Fruit fly (Drosophila melanogaster) whole organism, embryonic: ENCODE measurements around the gene Ctr1A.

Experiments
- ATbp ChIP-seq: fragments of 200-800 bp; sonication (Bioruptor generic); optimal IDR thresholded peaks from 2 replicates; lab custom pipeline; 2017; ENCODE audit warnings: missing biosample characterization, mild to moderate bottlenecking, missing genetic modification characterization, missing genetic modification reagents
- Atf-2 ChIP-seq: fragments of 200-800 bp; sonication (Bioruptor generic); optimal IDR thresholded peaks from 2 replicates; lab custom pipeline; 2016; ENCODE audit warnings: missing biosample characterization, missing genetic modification characterization
- BtbVII ChIP-seq: fragments of 200-800 bp; sonication (Bioruptor generic); optimal IDR thresholded peaks from 3 replicates; lab custom pipeline; 2017; ENCODE audit warnings: missing biosample characterization, mild to moderate bottlenecking, missing genetic modification characterization
- CG10267 ChIP-seq: fragments of 200-800 bp; sonication (Bioruptor generic); optimal IDR thresholded peaks from 2 replicates; lab custom pipeline; 2018; ENCODE audit warnings: missing biosample characterization, mild to moderate bottlenecking, missing genetic modification characterization, moderate library complexity
- CG11456 ChIP-seq: fragments of 200-800 bp; sonication (Bioruptor generic); IDR thresholded peaks from 3 replicates; pipeline ENCODE4 v1.3.6; 2022; ENCODE audit warnings: missing biosample characterization, missing genetic modification characterization
- CG11560 ChIP-seq: fragments of 200-800 bp; sonication (Bioruptor generic); IDR thresholded peaks from 3 replicates; pipeline ENCODE4 v1.3.6; 2022; ENCODE audit warnings: missing biosample characterization, missing genetic modification characterization
- CG12219 ChIP-seq: fragments of 200-800 bp; sonication (Bioruptor generic); optimal IDR thresholded peaks from 3 replicates; lab custom pipeline; 2018; ENCODE audit warnings: missing biosample characterization, mild to moderate bottlenecking, missing genetic modification characterization
- CG12391 ChIP-seq: fragments of 200-800 bp; sonication (Bioruptor generic); optimal IDR thresholded peaks from 3 replicates; lab custom pipeline; 2018; ENCODE audit warnings: missing biosample characterization, mild to moderate bottlenecking, missing genetic modification characterization, moderate library complexity
- CG14014 ChIP-seq: fragments of 200-800 bp; sonication (Bioruptor generic); IDR thresholded peaks from 2 replicates; pipeline ENCODE4 v1.3.6; 2022; ENCODE audit warnings: missing biosample characterization, missing genetic modification characterization
- CG15269 ChIP-seq: fragments of 200-800 bp; sonication (Bioruptor generic); optimal IDR thresholded peaks from 2 replicates; lab custom pipeline; 2018; ENCODE audit warnings: missing biosample characterization, mild to moderate bottlenecking, missing genetic modification characterization, moderate library complexity
- CG17328 ChIP-seq: fragments of 200-800 bp; sonication (Bioruptor generic); IDR thresholded peaks from 2 replicates; pipeline ENCODE4 v1.3.6; 2022; ENCODE audit warnings: missing biosample characterization, missing genetic modification characterization
- CG2120 ChIP-seq: fragments of 200-800 bp; sonication (Bioruptor generic); optimal IDR thresholded peaks from 3 replicates; lab custom pipeline; 2016; ENCODE audit warnings: missing biosample characterization, missing genetic modification characterization
- CG2712 ChIP-seq: fragments of 200-800 bp; optimal IDR thresholded peaks from 3 replicates; lab custom pipeline; 2019; ENCODE audit warnings: missing biosample characterization, mild to moderate bottlenecking, missing genetic modification characterization, moderate library complexity
- CG31224 ChIP-seq: fragments of 200-800 bp; sonication (Bioruptor generic); IDR thresholded peaks from 2 replicates; pipeline ENCODE4 v1.3.6; 2022; ENCODE audit warnings: missing biosample characterization, missing genetic modification characterization
- CG31441 ChIP-seq: fragments of 200-800 bp; sonication (Bioruptor generic); IDR thresholded peaks from 2 replicates; pipeline ENCODE4 v1.3.6; 2022; ENCODE audit warnings: missing biosample characterization, missing genetic modification characterization
- CG32767 ChIP-seq: fragments of 200-800 bp; sonication (Bioruptor generic); IDR thresholded peaks from 2 replicates; pipeline ENCODE4 v1.3.6; 2022; ENCODE audit warnings: missing biosample characterization, missing genetic modification characterization
- CG4424 ChIP-seq: fragments of 200-800 bp; sonication (Bioruptor generic); optimal IDR thresholded peaks from 3 replicates; lab custom pipeline; 2016; ENCODE audit warnings: missing biosample characterization, missing genetic modification characterization
- CG4707 ChIP-seq: fragments of 200-800 bp; sonication (Bioruptor generic); optimal IDR thresholded peaks from 2 replicates; lab custom pipeline; 2018; ENCODE audit warnings: missing biosample characterization, mild to moderate bottlenecking, missing genetic modification characterization, moderate library complexity
- CG8359 ChIP-seq: fragments of 200-800 bp; sonication (Bioruptor generic); optimal IDR thresholded peaks from 2 replicates; lab custom pipeline; 2017; ENCODE audit warnings: missing biosample characterization, mild to moderate bottlenecking, missing genetic modification characterization, borderline replicate concordance
- CG8765 ChIP-seq: fragments of 200-800 bp; sonication (Bioruptor generic); IDR thresholded peaks from 2 replicates; pipeline ENCODE4 v1.3.6; 2022; ENCODE audit warnings: missing biosample characterization, missing genetic modification characterization
- CG9215 ChIP-seq: fragments of 200-800 bp; sonication (Bioruptor generic); IDR thresholded peaks from 2 replicates; pipeline ENCODE4 v1.3.6; 2022; ENCODE audit warnings: missing biosample characterization, missing genetic modification characterization
- CG9727 ChIP-seq: fragments of 200-800 bp; sonication (Bioruptor generic); optimal IDR thresholded peaks from 3 replicates; lab custom pipeline; 2017; ENCODE audit warnings: missing biosample characterization, mild to moderate bottlenecking, missing genetic modification characterization
- D19A ChIP-seq: fragments of 200-800 bp; optimal IDR thresholded peaks from 3 replicates; lab custom pipeline; 2019; ENCODE audit warnings: missing biosample characterization, mild to moderate bottlenecking, missing genetic modification characterization, moderate library complexity
- Dip3 ChIP-seq: fragments of 200-800 bp; sonication (Bioruptor generic); optimal IDR thresholded peaks from 3 replicates; lab custom pipeline; 2016; ENCODE audit warnings: missing biosample characterization, missing genetic modification characterization
- H15 ChIP-seq: fragments of 200-800 bp; sonication (Bioruptor generic); IDR thresholded peaks from 3 replicates; pipeline ENCODE4 v1.3.6; 2022; ENCODE audit warnings: missing biosample characterization, missing genetic modification characterization
- MBD-R2 ChIP-seq: fragments of 200-800 bp; sonication (Bioruptor generic); IDR thresholded peaks from 2 replicates; pipeline ENCODE4 v1.3.6; 2022; ENCODE audit warnings: missing biosample characterization, missing genetic modification characterization
- NK7.1 ChIP-seq: fragments of 200-800 bp; sonication (Bioruptor generic); optimal IDR thresholded peaks from 3 replicates; lab custom pipeline; 2016; ENCODE audit warnings: missing biosample characterization, missing genetic modification characterization
- NfI ChIP-seq: fragments of 200-800 bp; sonication (Bioruptor generic); optimal IDR thresholded peaks from 3 replicates; lab custom pipeline; 2018; ENCODE audit warnings: missing biosample characterization, mild to moderate bottlenecking, missing genetic modification characterization, moderate library complexity
- Oli ChIP-seq: fragments of 200-800 bp; sonication (Bioruptor generic); optimal IDR thresholded peaks from 2 replicates; lab custom pipeline; 2018; ENCODE audit warnings: missing biosample characterization, mild to moderate bottlenecking, missing genetic modification characterization, moderate library complexity
- Taf1 ChIP-seq: fragments of 200-800 bp; sonication (Bioruptor generic); IDR thresholded peaks from 2 replicates; pipeline ENCODE4 v1.3.6; 2022; ENCODE audit warnings: missing biosample characterization, missing genetic modification characterization
- bab2 ChIP-seq: fragments of 200-800 bp; sonication (Bioruptor generic); optimal IDR thresholded peaks from 2 replicates; lab custom pipeline; 2016; ENCODE audit warnings: missing biosample characterization, missing genetic modification characterization
- cato ChIP-seq: fragments of 200-800 bp; sonication (Bioruptor generic); optimal IDR thresholded peaks from 2 replicates; lab custom pipeline; 2016; ENCODE audit warnings: missing biosample characterization, missing genetic modification characterization, borderline replicate concordance
- chif ChIP-seq, 2 experiments: fragments of 200-800 bp; sonication (Bioruptor generic); optimal IDR thresholded peaks; 3 replicates each; lab custom pipeline; 2016; ENCODE audit warnings: missing biosample characterization in 2 of 2, missing genetic modification characterization in 2 of 2
- chm ChIP-seq: fragments of 200-800 bp; sonication (Bioruptor generic); IDR thresholded peaks from 2 replicates; pipeline ENCODE4 v1.3.6; 2022; ENCODE audit warnings: missing biosample characterization, missing genetic modification characterization
- ci ChIP-seq: fragments of 200-800 bp; sonication (Bioruptor generic); IDR thresholded peaks from 3 replicates; pipeline ENCODE4 v1.3.6; 2022; ENCODE audit warnings: missing biosample characterization, missing genetic modification characterization
- dmrt11E ChIP-seq: fragments of 200-800 bp; sonication (Bioruptor generic); optimal IDR thresholded peaks from 3 replicates; lab custom pipeline; 2018; ENCODE audit warnings: missing biosample characterization, mild to moderate bottlenecking, missing genetic modification characterization, moderate library complexity
- dpn ChIP-seq, 2 experiments: fragments of 200-800 bp; sonication (Bioruptor generic); optimal IDR thresholded peaks; 3 replicates each; lab custom pipeline; 2016; ENCODE audit warnings: missing biosample characterization in 2 of 2, missing genetic modification characterization in 2 of 2
- esg ChIP-seq: fragments of 200-800 bp; sonication (Bioruptor generic); conservative IDR thresholded peaks from 2 replicates; pipeline ENCODE4 v1.3.6; 2022; ENCODE audit warnings: missing biosample characterization, missing genetic modification characterization
- ftz-f1 ChIP-seq: fragments of 200-800 bp; sonication (Bioruptor generic); optimal IDR thresholded peaks from 2 replicates; lab custom pipeline; 2016; ENCODE audit warnings: missing biosample characterization, missing genetic modification characterization
- insv ChIP-seq, 2 experiments: fragments of 200-800 bp; sonication (Bioruptor generic); optimal IDR thresholded peaks; 3 replicates each; lab custom pipeline; 2016 to 2018; ENCODE audit warnings: missing biosample characterization in 2 of 2, missing genetic modification characterization in 2 of 2
- maf-S ChIP-seq: fragments of 200-800 bp; sonication (Bioruptor generic); optimal IDR thresholded peaks from 2 replicates; lab custom pipeline; 2016; ENCODE audit warnings: missing biosample characterization, missing genetic modification characterization
- nerfin-1 ChIP-seq: fragments of 200-800 bp; sonication (Bioruptor generic); optimal IDR thresholded peaks from 3 replicates; lab custom pipeline; 2019; ENCODE audit warnings: missing biosample characterization, mild to moderate bottlenecking, missing genetic modification characterization, moderate library complexity
- onecut ChIP-seq: fragments of 200-800 bp; sonication (Bioruptor generic); IDR thresholded peaks from 2 replicates; pipeline ENCODE4 v1.3.6; 2022; ENCODE audit warnings: missing biosample characterization, missing genetic modification characterization
- pho ChIP-seq: fragments of 200-800 bp; sonication (Bioruptor generic); optimal IDR thresholded peaks from 2 replicates; lab custom pipeline; 2016; ENCODE audit warnings: missing biosample characterization, missing genetic modification characterization
- pita ChIP-seq: fragments of 200-800 bp; sonication (Bioruptor generic); optimal IDR thresholded peaks from 2 replicates; lab custom pipeline; 2017; ENCODE audit warnings: missing biosample characterization, mild to moderate bottlenecking, missing genetic modification characterization
- repo ChIP-seq: fragments of 200-800 bp; sonication (Bioruptor generic); optimal IDR thresholded peaks from 2 replicates; lab custom pipeline; 2016; ENCODE audit warnings: missing biosample characterization, missing genetic modification characterization
- sd ChIP-seq: fragments of 200-800 bp; sonication (Bioruptor generic); optimal IDR thresholded peaks from 3 replicates; lab custom pipeline; 2018; ENCODE audit warnings: missing biosample characterization, mild to moderate bottlenecking, missing genetic modification characterization, moderate library complexity
- sima ChIP-seq: fragments of 200-800 bp; sonication (Bioruptor generic); optimal IDR thresholded peaks from 2 replicates; lab custom pipeline; 2016; ENCODE audit warnings: missing biosample characterization, missing genetic modification characterization
- trh ChIP-seq: fragments of 200-800 bp; sonication (Bioruptor generic); optimal IDR thresholded peaks from 2 replicates; lab custom pipeline; 2016; ENCODE audit warnings: missing biosample characterization, missing genetic modification characterization
- twi ChIP-seq: fragments of 200-800 bp; optimal IDR thresholded peaks from 2 replicates; lab custom pipeline; 2019; ENCODE audit warnings: missing biosample characterization, mild to moderate bottlenecking, missing genetic modification characterization, moderate library complexity

The Ctr1A gene

DNA sequence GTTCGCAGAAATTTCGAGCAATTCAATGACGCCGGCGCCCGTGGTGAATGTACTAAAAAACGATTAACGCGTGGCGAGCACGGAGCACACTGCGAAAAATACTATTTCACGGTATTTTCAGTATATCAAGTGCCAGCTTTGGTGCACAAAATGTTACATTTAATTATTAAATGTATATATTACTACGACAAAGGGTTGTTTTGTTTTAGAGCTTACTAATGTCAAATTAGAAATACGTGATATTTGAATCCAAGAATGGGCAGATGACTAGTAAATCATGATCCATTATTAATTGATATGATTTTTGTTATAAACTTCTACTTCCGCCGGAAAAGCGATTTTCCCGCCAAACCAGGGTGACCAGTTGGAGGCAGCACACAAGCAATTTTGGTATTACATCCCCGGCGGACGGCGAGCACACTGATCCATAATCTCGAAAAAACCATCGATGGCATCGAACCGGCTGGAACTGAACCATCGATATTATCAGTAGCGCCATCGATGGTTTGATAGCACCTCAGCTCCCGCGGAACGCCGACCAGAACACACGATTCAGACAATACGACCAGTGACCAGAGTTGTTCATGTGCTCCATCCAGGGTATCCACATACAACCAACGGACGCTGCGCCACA lies 7.1 kb upstream of the Ctr1A start, which contains the start of the genes CG3226 and Cdc7 (continued):
- peak; percentile 90 for TF ChIP-seq CG9727
- peak; percentile 35 for TF ChIP-seq repo (GFP tag; lab: Kevin White, UChicago)
- peak; percentile 74 for TF ChIP-seq CG12391 (tag; lab: Kevin White, UChicago)
- peak; percentile 52 for TF ChIP-seq dmrt11E (tag; lab: Kevin White, UChicago)
- peak; percentile 23; the same call in 1 of the 2 replicates for TF ChIP-seq esg (GFP tag; lab: Robert Waterston, UW)
- peak; percentile 17 for TF ChIP-seq maf-S (GFP tag; lab: Kevin White, UChicago)
- peak; percentile 0 for TF ChIP-seq trh (GFP tag; lab: Kevin White, UChicago)
- peak; percentile 65 for TF ChIP-seq twi
- peak; percentile 73 for TF ChIP-seq nerfin-1
- TF ChIP-seq CG4424 (GFP tag; lab: Kevin White, UChicago): peak; percentile 72
- TF ChIP-seq pho (GFP tag; lab: Kevin White, UChicago): peak; percentile 58
- TF ChIP-seq Dip3 (GFP tag; lab: Kevin White, UChicago): peak; percentile 28
- no peak for TF ChIP-seq Taf1 (GFP tag; lab: Robert Waterston, UW)
- TF ChIP-seq ATbp (GFP tag; lab: Kevin White, UChicago): peak; percentile 69
- TF ChIP-seq CG11456 (GFP tag; lab: Robert Waterston, UW): peak; percentile 78; the same call in 2 of the 3 replicates
- TF ChIP-seq NK7.1 (GFP tag; lab: Kevin White, UChicago): no peak
- peak; percentile 90 for TF ChIP-seq ci (GFP tag; lab: Robert Waterston, UW)
- peak; percentile 80 for TF ChIP-seq MBD-R2 (GFP tag; lab: Robert Waterston, UW)
- peak; percentile 75 for TF ChIP-seq CG10267 (tag; lab: Kevin White, UChicago)
- peak in 1 of 2 experiments; percentile 66 for TF ChIP-seq insv (GFP tag; optimal IDR thresholded peaks at IDR 0.05; lab: Kevin White, UChicago)
- TF ChIP-seq pita: no peak
- peak; percentile 25 to 46 for TF ChIP-seq dpn (GFP tag; optimal IDR thresholded peaks at IDR 0.05; lab: Kevin White, UChicago)
- TF ChIP-seq CG31441 (GFP tag; lab: Robert Waterston, UW): peak; percentile 76
- no peak for TF ChIP-seq sd
- peak; percentile 43 for TF ChIP-seq cato (GFP tag; lab: Kevin White, UChicago)
- TF ChIP-seq CG14014 (GFP tag; lab: Robert Waterston, UW): peak; percentile 46; the same call in 1 of the 2 replicates
- 0 out of 2 replicates have a peak, but pooled peaks have one; percentile 13 for TF ChIP-seq CG31224 (GFP tag; lab: Robert Waterston, UW)
- TF ChIP-seq CG4707 (GFP tag; lab: Kevin White, UChicago): peak; percentile 64
- peak; percentile 42 for TF ChIP-seq CG2120 (GFP tag; lab: Kevin White, UChicago)
- TF ChIP-seq CG17328 (GFP tag; lab: Robert Waterston, UW): peak; percentile 47; the same call in 1 of the 2 replicates
- TF ChIP-seq bab2 (GFP tag; lab: Kevin White, UChicago): peak; percentile 35
- peak; percentile 58 for TF ChIP-seq CG8359 (GFP tag; lab: Kevin White, UChicago)
- no peak for TF ChIP-seq CG32767 (GFP tag; lab: Robert Waterston, UW)
- no peak for TF ChIP-seq CG9215 (GFP tag; lab: Robert Waterston, UW)
- no peak for TF ChIP-seq ftz-f1 (GFP tag; lab: Kevin White, UChicago)
- TF ChIP-seq CG11560 (tag; lab: Robert Waterston, UW): no peak
- TF ChIP-seq CG15269 (tag; lab: Kevin White, UChicago): peak; percentile 73
- no peak for TF ChIP-seq Atf-2
- TF ChIP-seq Oli: peak; percentile 53
- TF ChIP-seq H15 (GFP tag; lab: Robert Waterston, UW): peak; percentile 54; the same call in 1 of the 3 replicates
- no peak for TF ChIP-seq CG8765 (GFP tag; lab: Robert Waterston, UW)
- TF ChIP-seq NfI (GFP tag; lab: Kevin White, UChicago): peak; percentile 87
- TF ChIP-seq sima (GFP tag; lab: Kevin White, UChicago): no peak
- TF ChIP-seq BtbVII (GFP tag; lab: Kevin White, UChicago): peak; percentile 83
- TF ChIP-seq onecut (GFP tag; lab: Robert Waterston, UW): peak; percentile 75
- TF ChIP-seq chm (GFP tag; lab: Robert Waterston, UW): 0 out of 2 replicates have a peak, but pooled peaks have one; percentile 55
- peak; percentile 41 for TF ChIP-seq D19A
- TF ChIP-seq chif (GFP tag; optimal IDR thresholded peaks at IDR 0.05; lab: Kevin White, UChicago): peak; percentile 18 to 49
- TF ChIP-seq CG12219 (GFP tag; lab: Kevin White, UChicago): peak; percentile 49
- peak; percentile 63 for TF ChIP-seq CG2712 (tag; lab: Kevin White, UChicago)
